Worm (Caenorhabditis elegans) whole organism, early embryonic: ENCODE results near the gene Y47D3A.32.

Source experiments
- B0310.2 ChIP-seq: sonication (generic microtip); optimal IDR thresholded peaks from 2 replicates; lab custom pipeline; 2016; ENCODE audit warnings: mild to moderate bottlenecking, missing genetic modification characterization, missing compliant biosample characterization
- F13C5.2 ChIP-seq: sonication (generic microtip); optimal IDR thresholded peaks from 2 replicates; lab custom pipeline; 2017; ENCODE audit warnings: mild to moderate bottlenecking, missing genetic modification characterization, inconsistent platforms, missing compliant biosample characterization
- aly-1 ChIP-seq: sonication (generic microtip); optimal IDR thresholded peaks from 2 replicates; lab custom pipeline; 2016; ENCODE audit warnings: missing genetic modification characterization, missing compliant biosample characterization
- ama-1 ChIP-seq: fragments of 150-350 bp; optimal IDR thresholded peaks from 2 replicates; lab custom pipeline; 2014
- ceh-13 ChIP-seq: fragments of 200-800 bp; sonication (Bioruptor generic); optimal IDR thresholded peaks from 2 replicates; lab custom pipeline; 2018; ENCODE audit warnings: mild to moderate bottlenecking, missing genetic modification characterization, missing compliant biosample characterization
- ceh-36 ChIP-seq: sonication (generic microtip); optimal IDR thresholded peaks from 2 replicates; lab custom pipeline; 2016; ENCODE audit warnings: missing genetic modification characterization, inconsistent platforms, missing compliant biosample characterization
- ets-7 ChIP-seq: sonication (generic microtip); optimal IDR thresholded peaks from 2 replicates; lab custom pipeline; 2016; ENCODE audit warnings: missing genotype, missing genetic modification characterization, missing compliant biosample characterization
- flt-1 ChIP-seq: fragments of 200-800 bp; sonication (Bioruptor generic); IDR thresholded peaks from 2 replicates; pipeline ENCODE4 v1.3.6; 2022; ENCODE audit warnings: missing genetic modification characterization, missing compliant biosample characterization
- hmbx-1 ChIP-seq: sonication (generic microtip); optimal IDR thresholded peaks from 2 replicates; lab custom pipeline; 2016; ENCODE audit warnings: mild to moderate bottlenecking, missing genetic modification characterization, missing compliant biosample characterization
- hmg-4 ChIP-seq: fragments of 200-800 bp; sonication (Bioruptor generic); optimal IDR thresholded peaks from 2 replicates; lab custom pipeline; 2018; ENCODE audit warnings: mild to moderate bottlenecking, missing genetic modification characterization, missing compliant biosample characterization
- hnd-1 ChIP-seq: sonication (generic microtip); optimal IDR thresholded peaks from 2 replicates; lab custom pipeline; 2016; ENCODE audit warnings: missing genetic modification characterization, missing compliant biosample characterization
- pes-1 ChIP-seq: fragments of 200-800 bp; sonication (Bioruptor generic); IDR thresholded peaks from 2 replicates; pipeline ENCODE4 v1.3.6; 2022; ENCODE audit warnings: missing genetic modification reagents, missing genetic modification characterization, missing compliant biosample characterization
- scrt-1 ChIP-seq: fragments of 200-800 bp; sonication (Bioruptor generic); IDR thresholded peaks from 2 replicates; pipeline ENCODE4 v1.3.6; 2022; ENCODE audit warnings: missing genetic modification characterization, missing compliant biosample characterization
- sea-1 ChIP-seq: fragments of 200-800 bp; sonication (Bioruptor generic); conservative IDR thresholded peaks from 2 replicates; pipeline ENCODE4 v1.3.6; 2022; ENCODE audit warnings: missing genetic modification characterization, missing compliant biosample characterization
- tbx-11 ChIP-seq: fragments of 200-800 bp; sonication (Bioruptor generic); IDR thresholded peaks from 2 replicates; pipeline ENCODE4 v1.3.6; 2022; ENCODE audit warnings: missing genetic modification characterization, missing compliant biosample characterization
- tbx-37 ChIP-seq: fragments of 200-800 bp; sonication (Bioruptor generic); conservative IDR thresholded peaks from 2 replicates; pipeline ENCODE4 v1.3.6; 2022; ENCODE audit warnings: missing genetic modification reagents, missing genetic modification characterization, missing compliant biosample characterization
- tra-4 ChIP-seq: sonication (generic microtip); optimal IDR thresholded peaks from 2 replicates; lab custom pipeline; 2017; ENCODE audit warnings: missing genetic modification characterization, missing compliant biosample characterization

The Y47D3A.32 gene

ce11 chrIII:11227025-11227424 lies 25.2 kb upstream of the Y47D3A.32 start, which contains the start of gene tbx-37:
Gene tbx-37 (minus strand): TSS chrIII:11227125.
- TF ChIP-seq ceh-13 (no peak), ets-7 (tag; lab: Kevin White, UChicago) (no peak), aly-1 (tag; lab: Kevin White, UChicago) (no peak), pes-1 (GFP tag; lab: Robert Waterston, UW) (no peak), tra-4 (tag; lab: Kevin White, UChicago) (no peak), tbx-11 (no peak), ama-1 (lab: Kevin White, UChicago) (no peak), tbx-37 (GFP tag; lab: Robert Waterston, UW) (no peak), B0310.2 (tag; lab: Kevin White, UChicago) (no peak), scrt-1 (GFP tag; lab: Robert Waterston, UW) (no peak), hmg-4 (no peak), F13C5.2 (tag; lab: Kevin White, UChicago) (no peak), flt-1 (no peak), hnd-1 (tag; lab: Kevin White, UChicago) (no peak), hmbx-1 (tag; lab: Kevin White, UChicago) (no peak), sea-1 (GFP tag; lab: Robert Waterston, UW) (no peak), ceh-36 (tag; lab: Kevin White, UChicago) (no peak)

- no peak for TF ChIP-seq tra-4 (tag; lab: Kevin White, UChicago)
- no peak for TF ChIP-seq pes-1 (GFP tag; lab: Robert Waterston, UW)
- TF ChIP-seq ama-1 (lab: Kevin White, UChicago) = no peak
- TF ChIP-seq tbx-37 (GFP tag; lab: Robert Waterston, UW) = no peak
- TF ChIP-seq F13C5.2 (tag; lab: Kevin White, UChicago) = no peak
- no peak for TF ChIP-seq B0310.2 (tag; lab: Kevin White, UChicago)
These were observed 21.6 kb upstream of the Y47D3A.32 start for ce11 chrIII:11230581-11230980.

- TF ChIP-seq hmbx-1 (tag; lab: Kevin White, UChicago) (no peak), scrt-1 (GFP tag; lab: Robert Waterston, UW) (no peak), B0310.2 (tag; lab: Kevin White, UChicago) (no peak), hmg-4 (no peak), ets-7 (tag; lab: Kevin White, UChicago) (no peak), ceh-36 (tag; lab: Kevin White, UChicago) (no peak), ceh-13 (no peak), tbx-11 (no peak), aly-1 (tag; lab: Kevin White, UChicago) (no peak), tbx-37 (GFP tag; lab: Robert Waterston, UW) (no peak), sea-1 (GFP tag; lab: Robert Waterston, UW) (no peak), F13C5.2 (tag; lab: Kevin White, UChicago) (no peak), hnd-1 (tag; lab: Kevin White, UChicago) (no peak), tra-4 (tag; lab: Kevin White, UChicago) (no peak), ama-1 (lab: Kevin White, UChicago) (no peak), flt-1 (no peak), pes-1 (GFP tag; lab: Robert Waterston, UW) (no peak)
These were observed 20.8 kb upstream of the Y47D3A.32 start for ce11 chrIII:11231408-11231807.

- TF ChIP-seq tbx-11 (no peak), F13C5.2 (tag; lab: Kevin White, UChicago) (no peak), ceh-13 (no peak), scrt-1 (GFP tag; lab: Robert Waterston, UW) (no peak), sea-1 (GFP tag; lab: Robert Waterston, UW) (no peak)
These were observed 20.2 kb upstream of the Y47D3A.32 start, which contains the start of gene elo-8 for ce11 chrIII:11231969-11232368. Gene elo-8 (minus strand): TSS chrIII:11232069.

- no peak for TF ChIP-seq aly-1 (tag; lab: Kevin White, UChicago)
- TF ChIP-seq B0310.2 (tag; lab: Kevin White, UChicago) = no peak
- TF ChIP-seq hnd-1 (tag; lab: Kevin White, UChicago) = no peak
- TF ChIP-seq flt-1 = no peak
- TF ChIP-seq scrt-1 (GFP tag; lab: Robert Waterston, UW) = no peak
- TF ChIP-seq tbx-11 = no peak
- no peak for TF ChIP-seq ama-1 (lab: Kevin White, UChicago)
- no peak for TF ChIP-seq ets-7 (tag; lab: Kevin White, UChicago)
- TF ChIP-seq F13C5.2 (tag; lab: Kevin White, UChicago) = no peak
- TF ChIP-seq ceh-36 (tag; lab: Kevin White, UChicago) = no peak
- TF ChIP-seq tbx-37 (GFP tag; lab: Robert Waterston, UW) = no peak
- TF ChIP-seq sea-1 (GFP tag; lab: Robert Waterston, UW) = no peak
- no peak for TF ChIP-seq hmbx-1 (tag; lab: Kevin White, UChicago)
- no peak for TF ChIP-seq hmg-4
- TF ChIP-seq tra-4 (tag; lab: Kevin White, UChicago) = no peak
- TF ChIP-seq ceh-13 = no peak
- TF ChIP-seq pes-1 (GFP tag; lab: Robert Waterston, UW) = no peak
These were observed 17.4 kb upstream of the Y47D3A.32 start, which contains the start of gene Y47D3A.34 for ce11 chrIII:11234742-11235141. Gene Y47D3A.34 (minus strand): TSS chrIII:11234861.

- TF ChIP-seq ceh-13 = peak; percentile 2
- TF ChIP-seq flt-1 = peak; percentile 53
- TF ChIP-seq hnd-1 (tag; lab: Kevin White, UChicago) = peak; percentile 23
- TF ChIP-seq ceh-36 (tag; lab: Kevin White, UChicago) = peak; percentile 36
- peak; percentile 75 for TF ChIP-seq pes-1 (GFP tag; lab: Robert Waterston, UW)
- TF ChIP-seq aly-1 (tag; lab: Kevin White, UChicago) = no peak
- TF ChIP-seq ama-1 (lab: Kevin White, UChicago) = no peak
- TF ChIP-seq B0310.2 (tag; lab: Kevin White, UChicago) = no peak
- peak; percentile 88 for TF ChIP-seq F13C5.2 (tag; lab: Kevin White, UChicago)
- no peak for TF ChIP-seq tbx-37 (GFP tag; lab: Robert Waterston, UW)
- TF ChIP-seq tbx-11 = no peak
- no peak for TF ChIP-seq hmbx-1 (tag; lab: Kevin White, UChicago)
- no peak for TF ChIP-seq hmg-4
- TF ChIP-seq ets-7 (tag; lab: Kevin White, UChicago) = no peak
- peak; percentile 61; the same call in 1 of the 2 replicates for TF ChIP-seq sea-1 (GFP tag; lab: Robert Waterston, UW)
- no peak for TF ChIP-seq tra-4 (tag; lab: Kevin White, UChicago)
- TF ChIP-seq scrt-1 (GFP tag; lab: Robert Waterston, UW) = no peak
These were observed 15.4 kb upstream of the Y47D3A.32 start, which contains the start of the genes Y47D3A.14 and aakb-2 for ce11 chrIII:11236788-11237187. Gene Y47D3A.14 (minus strand): TSS chrIII:11236868. Gene aakb-2 (plus strand): TSS chrIII:11237143.
